Fruit fly (Drosophila melanogaster): ENCODE data around the gene cutlet.

Gene cutlet

dm6 chr2L:3713545-3714156, 2.1 kb upstream of the cutlet start (continued):
- no peak for TF ChIP-seq CG8924 (tag; optimal IDR thresholded peaks at IDR 0.05)
- 0 out of 3 replicates have a peak, but pooled peaks have one; percentile 26 for TF ChIP-seq CG2199 (GFP tag; IDR thresholded peaks at IDR 0.05)
- no peak for TF ChIP-seq CG6813 (GFP tag; optimal IDR thresholded peaks at IDR 0.05)
- TF ChIP-seq nmo (GFP tag; optimal IDR thresholded peaks at IDR 0.05), result no peak
- no peak for TF ChIP-seq CG12219 (GFP tag; optimal IDR thresholded peaks at IDR 0.05)
- TF ChIP-seq chm (GFP tag; IDR thresholded peaks at IDR 0.05), result no peak
- TF ChIP-seq sens (GFP tag), result peak; percentile 43
- TF ChIP-seq CG7556 (GFP tag; optimal IDR thresholded peaks at IDR 0.05), result no peak
- TF ChIP-seq hth (optimal IDR thresholded peaks at IDR 0.05), result no peak
- TF ChIP-seq exex (tag; optimal IDR thresholded peaks at IDR 0.05), result no peak
- TF ChIP-seq Max (GFP tag; optimal IDR thresholded peaks at IDR 0.05), result no peak
- TF ChIP-seq Awh (GFP tag; IDR thresholded peaks at IDR 0.05), result no peak
- TF ChIP-seq crc (GFP tag; optimal IDR thresholded peaks at IDR 0.05), result no peak
- no peak for TF ChIP-seq nerfin-2 (GFP tag; IDR thresholded peaks at IDR 0.05; ENCODE audit: partially characterized antibody)
- TF ChIP-seq Trl (optimal IDR thresholded peaks at IDR 0.05), result peak in 1 of 2 experiments; percentile 13
- TF ChIP-seq Trl (GFP tag; optimal IDR thresholded peaks at IDR 0.05), result no peak
- TF ChIP-seq CG2202 (tag; optimal IDR thresholded peaks at IDR 0.05), result no peak
- TF ChIP-seq Opbp (GFP tag; IDR thresholded peaks at IDR 0.05; ENCODE audit: partially characterized antibody), result no peak

DNA sequence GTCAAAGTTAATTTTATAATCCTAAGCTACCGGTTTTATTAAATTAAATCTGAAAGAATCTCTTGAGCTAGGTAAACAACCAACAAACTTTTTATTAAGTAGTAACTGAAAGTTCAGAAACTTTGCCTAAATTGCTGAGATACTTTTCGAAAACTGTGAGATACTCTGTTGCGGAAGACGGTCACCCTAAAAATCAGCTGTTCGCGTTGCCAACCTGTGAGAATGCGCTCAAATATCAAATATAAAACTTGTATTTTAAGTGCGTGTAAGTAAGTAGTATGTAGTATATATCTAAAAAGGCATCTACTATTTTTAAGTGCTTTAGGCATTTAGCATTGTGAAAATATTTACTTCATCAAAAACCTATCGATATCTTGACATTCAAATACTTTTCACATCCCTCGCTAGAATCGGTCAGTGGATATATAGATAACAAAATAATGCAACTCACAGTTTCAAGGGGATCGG, 1.4 kb upstream of the cutlet start, which contains the start of the genes CG31955 and CG2818:
CG31955 (minus strand) TSS at position 157 of the 468 bp plus-strand sequence.
CG2818 (plus strand) TSS at position 412 of the 468 bp plus-strand sequence.
- TF ChIP-seq CG6689 (GFP tag; IDR thresholded peaks at IDR 0.05), result no peak
- 0 out of 4 replicates have a peak, but pooled peaks have one; percentile 10 for TF ChIP-seq chinmo (GFP tag; IDR thresholded peaks at IDR 0.05; ENCODE audit: partially characterized antibody)
- TF ChIP-seq CG31224 (GFP tag; IDR thresholded peaks at IDR 0.05), result no peak
- TF ChIP-seq pfk (GFP tag; optimal IDR thresholded peaks at IDR 0.05), result no peak
- no peak for TF ChIP-seq fu2 (GFP tag; optimal IDR thresholded peaks at IDR 0.05)
- no peak for TF ChIP-seq CG15696 (tag; optimal IDR thresholded peaks at IDR 0.05)
- peak; percentile 16 for TF ChIP-seq chn (GFP tag; optimal IDR thresholded peaks at IDR 0.05)
- TF ChIP-seq shn (GFP tag; optimal IDR thresholded peaks at IDR 0.05), result no peak
- peak; percentile 18 for TF ChIP-seq Xbp1 (GFP tag; optimal IDR thresholded peaks at IDR 0.05)
- no peak for TF ChIP-seq dysf (GFP tag; IDR thresholded peaks at IDR 0.05)
- TF ChIP-seq ranshi (GFP tag; IDR thresholded peaks at IDR 0.05), result peak; percentile 62; the same call in 1 of the 2 replicates
- TF ChIP-seq toy (GFP tag; IDR thresholded peaks at IDR 0.05), result no peak
- TF ChIP-seq Oaz (GFP tag; IDR thresholded peaks at IDR 0.05), result no peak
- no peak for TF ChIP-seq Doc2 (GFP tag; IDR thresholded peaks at IDR 0.05)
- no peak for TF ChIP-seq CG11504 (tag; optimal IDR thresholded peaks at IDR 0.05)
- no peak for TF ChIP-seq sima (GFP tag; optimal IDR thresholded peaks at IDR 0.05)
- peak; percentile 52 for TF ChIP-seq gfzf (GFP tag; optimal IDR thresholded peaks at IDR 0.05)
- TF ChIP-seq CG8388 (GFP tag; optimal IDR thresholded peaks at IDR 0.05), result no peak
- peak; percentile 1 for TF ChIP-seq ind (GFP tag; optimal IDR thresholded peaks at IDR 0.05)
- no peak for TF ChIP-seq mirr (GFP tag; optimal IDR thresholded peaks at IDR 0.05)
- TF ChIP-seq bigmax (GFP tag; optimal IDR thresholded peaks at IDR 0.05), result no peak
- no peak for TF ChIP-seq abd-A (tag; optimal IDR thresholded peaks at IDR 0.05)
- TF ChIP-seq seq (GFP tag; IDR thresholded peaks at IDR 0.05), result no peak
- TF ChIP-seq CG2875 (GFP tag; optimal IDR thresholded peaks at IDR 0.05), result no peak
- no peak for TF ChIP-seq Eip74EF (GFP tag; optimal IDR thresholded peaks at IDR 0.05)
- no peak for TF ChIP-seq Hand (GFP tag; optimal IDR thresholded peaks at IDR 0.05)
- no peak for TF ChIP-seq Mrtf (GFP tag; IDR thresholded peaks at IDR 0.05)
- TF ChIP-seq Asciz (GFP tag; optimal IDR thresholded peaks at IDR 0.05), result no peak
- no peak for TF ChIP-seq CG11456 (GFP tag; IDR thresholded peaks at IDR 0.05)
- TF ChIP-seq ttk (GFP tag; IDR thresholded peaks at IDR 0.05), result no peak
- peak; percentile 22 for TF ChIP-seq CG3281 (GFP tag; optimal IDR thresholded peaks at IDR 0.05)
- TF ChIP-seq CG15514 (GFP tag; optimal IDR thresholded peaks at IDR 0.05), result peak; percentile 41
- no peak for TF ChIP-seq CG3726 (GFP tag; IDR thresholded peaks at IDR 0.05)

All from whole organism, embryonic.